Fruit fly (Drosophila melanogaster): ENCODE data around the gene Gug.

Gug gene

DNA sequence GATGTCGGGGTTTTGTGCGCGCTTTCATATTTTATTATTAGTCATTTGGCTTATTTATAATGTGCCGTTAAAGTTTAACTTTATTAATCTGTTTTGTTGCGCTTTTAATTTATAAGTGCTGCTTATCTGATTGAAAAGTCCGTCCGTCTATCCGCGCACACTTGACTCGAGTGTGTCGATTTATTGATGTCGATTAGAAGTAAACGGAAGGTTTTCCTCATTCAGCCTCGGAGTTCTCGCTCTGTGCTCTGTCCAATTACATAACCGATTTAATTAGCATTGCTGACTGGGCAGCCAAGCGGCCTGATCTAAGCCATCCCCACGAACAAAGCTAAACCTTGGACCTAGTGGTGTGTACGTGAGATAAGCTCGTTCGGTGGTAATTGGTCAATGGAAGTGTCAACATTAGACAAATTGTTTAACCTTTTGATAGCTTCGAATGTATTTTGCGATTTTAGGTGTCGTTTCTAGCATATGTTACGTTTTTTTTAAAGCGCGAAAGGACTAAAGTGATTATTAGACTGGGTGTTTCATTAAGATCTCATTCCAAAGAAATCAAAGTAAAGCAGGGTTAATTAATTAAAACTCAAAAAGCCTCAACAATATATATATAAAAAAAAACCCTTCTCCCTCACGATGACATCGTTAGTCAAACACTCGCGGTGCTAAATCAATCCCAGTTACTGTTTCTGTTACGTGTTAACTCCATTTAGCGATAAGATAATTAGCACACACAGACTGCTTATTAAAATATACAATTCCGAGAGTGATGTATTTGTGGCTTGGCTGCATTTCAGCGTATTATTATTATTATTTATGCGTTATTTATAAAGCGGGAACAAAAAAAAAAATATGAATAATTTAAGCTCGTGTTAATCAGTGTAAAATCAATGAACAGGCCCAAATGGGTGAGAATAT lies 4.0 kb downstream of the Gug start:
- no peak for TF ChIP-seq Sin3A (optimal IDR thresholded peaks at IDR 0.05)
- TF ChIP-seq psq (optimal IDR thresholded peaks at IDR 0.05): no peak
- no peak for TF ChIP-seq insv (optimal IDR thresholded peaks at IDR 0.05)
- TF ChIP-seq ttk (optimal IDR thresholded peaks at IDR 0.05): no peak
- no peak for TF ChIP-seq h (optimal IDR thresholded peaks at IDR 0.05)
- TF ChIP-seq Myc (optimal IDR thresholded peaks at IDR 0.05): no peak

DNA sequence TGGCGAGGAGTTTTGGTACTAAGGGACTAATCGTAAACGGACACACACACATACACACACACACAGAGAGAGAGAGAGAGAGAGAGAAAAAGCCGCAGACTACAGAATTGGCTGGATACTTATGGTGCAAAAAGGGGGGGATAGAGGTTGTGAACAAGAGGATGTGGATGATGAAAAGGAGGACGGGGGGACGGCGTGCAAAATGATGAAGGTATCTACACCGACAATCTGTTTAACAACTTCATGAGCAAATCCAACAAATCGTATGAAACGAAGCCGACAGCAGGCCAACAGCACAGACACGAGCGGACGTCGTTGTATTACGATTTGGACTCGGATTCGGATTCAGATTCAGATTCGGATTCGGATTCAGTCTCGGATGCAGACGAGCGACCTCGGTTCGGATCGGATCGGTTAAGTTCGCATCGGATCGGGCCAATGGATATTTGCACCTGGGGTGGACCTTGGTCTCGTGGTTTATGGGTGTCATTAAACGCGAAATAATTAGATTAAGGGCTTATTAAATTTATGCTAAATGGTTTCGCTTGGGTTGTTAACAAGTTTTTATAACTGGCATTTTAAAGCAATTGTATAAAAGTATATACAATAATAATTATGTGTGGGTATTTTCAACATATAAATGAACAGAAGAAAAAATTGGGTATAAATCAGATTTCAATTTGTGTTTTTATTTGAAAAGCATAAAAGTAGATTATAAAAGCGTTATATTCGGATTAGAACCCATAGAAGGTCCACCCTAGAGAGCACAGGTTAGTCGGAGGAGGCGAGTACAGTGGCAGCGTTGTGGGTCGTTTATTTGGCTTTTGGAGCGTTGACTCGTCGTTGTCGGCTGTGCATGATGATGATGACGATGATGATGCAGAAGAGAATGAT lies 5.5 kb downstream of the Gug start:
- TF ChIP-seq ttk (optimal IDR thresholded peaks at IDR 0.05): no peak
- TF ChIP-seq Sin3A (optimal IDR thresholded peaks at IDR 0.05): no peak
- no peak for TF ChIP-seq Myc (optimal IDR thresholded peaks at IDR 0.05)
- TF ChIP-seq psq (optimal IDR thresholded peaks at IDR 0.05): no peak
- no peak for TF ChIP-seq insv (optimal IDR thresholded peaks at IDR 0.05)
- TF ChIP-seq h (optimal IDR thresholded peaks at IDR 0.05): no peak

DNA sequence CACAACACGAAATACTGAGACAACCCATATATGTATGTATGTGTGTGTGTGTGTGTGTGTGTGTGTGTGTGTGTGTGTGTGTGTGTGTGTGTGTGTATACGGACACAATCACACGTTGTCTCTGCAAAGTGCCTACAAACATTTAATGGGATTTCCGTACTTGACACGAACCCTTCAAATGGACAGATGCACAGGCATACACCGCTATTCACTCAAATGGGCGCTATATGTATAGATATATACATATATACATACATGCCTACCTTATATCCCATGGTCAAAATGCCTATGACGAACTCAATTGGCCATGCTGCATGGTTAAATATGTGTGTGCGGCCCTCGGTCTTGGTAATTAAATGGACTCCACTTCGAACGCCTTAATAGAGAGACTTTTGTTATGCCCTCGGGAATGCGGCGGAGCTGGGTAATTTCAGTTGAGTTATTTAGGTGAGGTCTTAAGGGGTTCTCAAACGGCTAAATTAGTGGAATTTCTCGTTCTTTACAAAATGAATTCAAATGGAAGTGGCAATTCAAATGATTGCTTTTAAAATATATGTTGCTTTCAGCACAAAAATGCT lies 6.8 kb downstream of the Gug start:
- TF ChIP-seq ttk (optimal IDR thresholded peaks at IDR 0.05): no peak

DNA sequence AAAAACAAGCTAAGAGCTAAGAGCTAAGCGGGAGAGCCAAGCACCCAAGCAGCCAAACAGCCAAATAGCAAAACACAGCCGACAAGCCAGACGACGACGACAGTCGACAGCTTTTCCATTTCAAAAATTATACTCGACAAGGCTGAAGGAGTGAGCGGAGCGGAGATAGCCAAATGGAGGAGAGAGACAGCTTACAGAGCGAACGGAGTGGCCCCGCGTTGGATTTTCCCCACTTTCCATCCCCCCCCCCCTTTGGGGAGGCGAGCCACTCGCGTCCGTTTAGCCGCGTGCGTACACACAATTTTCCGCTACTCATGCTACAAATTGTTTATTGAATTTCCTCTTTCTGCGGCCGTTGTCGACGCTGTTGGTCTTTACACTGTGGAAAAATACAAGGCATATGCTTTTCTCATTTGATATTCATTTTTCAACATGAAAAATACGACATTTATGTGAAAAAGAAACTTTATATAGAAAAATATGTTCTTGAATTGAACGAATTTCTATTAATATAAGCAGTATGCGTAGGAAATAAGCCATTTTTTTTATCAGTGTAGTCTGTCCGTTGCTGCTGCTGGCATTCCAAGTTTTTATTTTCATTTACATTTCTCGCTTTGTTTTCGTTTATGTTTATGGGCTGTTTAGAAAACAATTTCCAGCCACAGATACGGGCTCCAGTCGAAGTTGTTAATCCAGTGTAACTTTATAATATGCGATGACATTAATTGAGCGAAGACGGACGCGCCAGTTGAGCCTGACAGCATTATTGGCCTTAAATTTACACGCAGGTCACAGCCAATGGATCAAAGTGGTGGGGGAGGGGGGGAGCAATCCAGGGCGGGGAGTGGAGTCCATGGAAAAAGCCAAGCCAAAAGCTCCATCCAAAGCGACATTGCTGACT lies 8.4 kb downstream of the Gug start:
- TF ChIP-seq insv (optimal IDR thresholded peaks at IDR 0.05): no peak
- no peak for TF ChIP-seq Sin3A (optimal IDR thresholded peaks at IDR 0.05)
- TF ChIP-seq ttk (optimal IDR thresholded peaks at IDR 0.05): no peak
- TF ChIP-seq psq (optimal IDR thresholded peaks at IDR 0.05): no peak
- TF ChIP-seq h (optimal IDR thresholded peaks at IDR 0.05): no peak
- no peak for TF ChIP-seq Myc (optimal IDR thresholded peaks at IDR 0.05)

DNA sequence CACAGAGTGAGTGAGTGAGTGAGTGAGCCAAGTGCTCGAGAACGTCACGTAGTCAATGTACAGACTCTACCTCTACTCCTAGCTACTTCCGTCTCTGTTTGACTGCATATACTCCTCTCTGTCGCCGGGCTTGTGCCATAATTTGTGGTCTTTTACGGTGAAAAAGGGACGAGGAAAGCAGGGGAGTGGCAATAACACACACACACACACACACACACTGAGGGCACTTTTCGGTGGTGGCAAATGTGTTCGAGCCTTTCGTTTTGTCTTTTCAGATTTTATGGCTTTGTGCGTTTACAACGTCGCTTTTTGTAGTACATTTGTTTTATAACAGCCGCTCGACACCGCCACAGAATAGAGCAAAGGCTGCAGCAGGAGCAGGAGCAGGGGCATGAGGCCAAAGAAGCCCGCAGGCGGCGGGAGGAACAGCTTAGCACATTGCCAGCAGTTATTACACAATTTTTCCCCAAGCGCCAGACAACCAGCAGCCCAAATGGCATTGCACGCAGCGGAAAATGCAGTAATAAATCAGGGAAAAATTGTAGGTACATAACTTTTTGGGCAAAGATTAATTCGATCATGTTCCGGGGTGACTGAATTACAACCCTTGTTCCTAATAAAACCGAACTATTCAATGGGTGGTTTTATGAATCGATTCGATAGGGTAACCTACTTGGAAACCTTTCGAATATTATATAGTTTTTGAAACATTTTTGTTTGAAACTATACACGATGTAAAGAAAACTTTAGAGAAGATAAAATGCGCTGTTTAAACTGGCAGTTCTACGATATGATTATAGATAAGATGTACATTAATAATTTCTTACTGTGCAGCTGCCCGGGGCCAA lies 9.3 kb downstream of the Gug start:
- no peak for TF ChIP-seq h (optimal IDR thresholded peaks at IDR 0.05)
- TF ChIP-seq psq (optimal IDR thresholded peaks at IDR 0.05): no peak
- no peak for TF ChIP-seq ttk (optimal IDR thresholded peaks at IDR 0.05)
- TF ChIP-seq Sin3A (optimal IDR thresholded peaks at IDR 0.05): no peak
- TF ChIP-seq insv (optimal IDR thresholded peaks at IDR 0.05): no peak
- TF ChIP-seq Myc (optimal IDR thresholded peaks at IDR 0.05): no peak

DNA sequence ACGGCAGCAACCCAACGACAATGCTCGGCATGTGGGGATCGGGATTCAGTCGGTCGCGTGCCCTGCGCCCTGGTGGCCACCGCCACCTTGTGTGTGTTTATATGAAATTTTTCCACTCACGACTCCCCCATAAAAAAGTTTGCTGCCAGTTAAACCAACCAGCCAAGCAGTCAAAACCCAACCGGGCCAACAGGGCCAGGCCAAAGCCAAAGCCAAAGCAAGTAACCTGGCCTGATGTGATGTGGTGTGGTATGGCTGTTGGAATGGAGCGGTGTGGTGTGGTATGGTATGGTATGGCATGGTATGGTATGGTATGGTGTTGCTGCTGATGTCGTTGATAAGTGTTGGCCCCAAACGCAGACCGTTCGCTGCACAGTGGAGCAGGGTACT lies 9.9 kb downstream of the Gug start:
- TF ChIP-seq h (optimal IDR thresholded peaks at IDR 0.05): no peak

DNA sequence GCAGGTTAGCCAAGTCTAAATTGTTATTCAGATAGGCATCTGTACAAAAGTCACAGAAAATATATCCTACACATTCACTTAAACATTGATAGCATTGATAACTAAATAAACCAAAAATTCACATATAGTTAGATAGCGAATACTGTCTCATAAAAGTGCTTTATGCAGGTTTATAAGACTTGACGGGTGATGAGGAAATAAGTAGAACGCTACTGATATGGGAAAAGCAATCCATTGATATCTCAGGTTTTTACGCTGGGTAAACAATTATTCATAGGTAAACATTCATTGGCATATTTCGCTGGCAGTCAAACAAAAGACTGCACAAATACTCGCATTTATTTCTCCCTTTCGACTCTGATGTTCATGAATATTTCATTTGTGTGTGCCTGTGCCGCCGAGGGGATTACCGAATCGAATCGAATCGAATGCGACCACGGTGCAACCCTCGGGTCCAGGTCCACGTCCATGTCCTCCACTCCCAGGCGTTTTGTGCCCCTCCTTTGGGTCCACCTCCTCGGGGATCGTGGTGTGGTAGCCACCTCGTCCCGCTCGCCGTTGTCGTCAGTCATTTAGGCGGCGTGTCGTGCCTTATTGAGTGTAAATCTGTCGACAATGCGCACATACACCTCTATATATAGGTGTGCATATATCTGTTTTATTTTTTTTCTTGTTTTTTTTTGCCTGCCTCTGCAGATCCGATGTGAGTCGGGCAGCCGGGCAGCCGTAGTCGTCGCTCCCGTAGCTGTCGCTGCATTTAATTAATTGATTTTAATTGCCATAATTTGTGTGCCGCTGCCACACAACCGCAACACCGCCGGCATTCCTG lies 10.5 kb downstream of the Gug start:
- no peak for TF ChIP-seq h (optimal IDR thresholded peaks at IDR 0.05)
- TF ChIP-seq Sin3A (optimal IDR thresholded peaks at IDR 0.05): no peak
- no peak for TF ChIP-seq psq (optimal IDR thresholded peaks at IDR 0.05)
- TF ChIP-seq Myc (optimal IDR thresholded peaks at IDR 0.05): no peak
- no peak for TF ChIP-seq ttk (optimal IDR thresholded peaks at IDR 0.05)
- no peak for TF ChIP-seq insv (optimal IDR thresholded peaks at IDR 0.05)

DNA sequence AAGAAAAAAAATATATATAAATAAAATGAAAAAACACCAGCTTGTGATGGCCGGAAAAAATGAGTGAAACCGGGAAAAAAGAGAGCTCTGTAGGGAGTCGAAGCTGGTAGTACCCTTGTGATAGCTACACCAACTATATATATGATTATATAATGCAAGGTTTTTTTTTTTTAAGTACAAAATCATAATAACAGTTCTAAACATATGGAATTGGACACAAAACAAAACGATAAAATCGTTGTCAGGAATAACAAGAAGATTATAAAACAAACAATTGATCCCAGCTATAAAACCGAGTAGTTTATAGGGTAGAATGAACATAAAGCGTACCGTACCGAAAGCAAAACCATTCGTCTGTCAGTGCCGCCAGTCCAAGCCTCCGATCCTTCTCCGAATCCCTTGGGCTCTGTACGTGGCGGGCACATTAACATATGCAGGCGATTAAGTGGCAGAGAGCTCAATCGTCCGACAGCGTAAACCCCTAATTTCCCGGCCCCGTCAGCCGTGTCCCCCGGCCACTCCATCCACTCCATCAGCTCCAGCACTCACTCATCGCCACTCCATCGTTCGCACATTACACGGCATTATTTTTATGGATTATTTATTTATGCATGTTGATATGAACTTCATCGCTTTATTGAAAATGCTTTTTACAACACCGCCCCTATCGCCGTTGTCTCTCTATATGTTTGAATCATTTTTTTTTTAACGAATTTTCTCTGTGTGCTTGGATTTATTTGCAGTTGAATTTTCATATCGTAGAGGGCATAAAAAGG lies 11.7 kb downstream of the Gug start:
- TF ChIP-seq ttk (optimal IDR thresholded peaks at IDR 0.05) (no peak), Sin3A (optimal IDR thresholded peaks at IDR 0.05) (no peak), h (optimal IDR thresholded peaks at IDR 0.05) (no peak), Myc (optimal IDR thresholded peaks at IDR 0.05) (no peak), psq (optimal IDR thresholded peaks at IDR 0.05) (no peak), insv (optimal IDR thresholded peaks at IDR 0.05) (no peak)

DNA sequence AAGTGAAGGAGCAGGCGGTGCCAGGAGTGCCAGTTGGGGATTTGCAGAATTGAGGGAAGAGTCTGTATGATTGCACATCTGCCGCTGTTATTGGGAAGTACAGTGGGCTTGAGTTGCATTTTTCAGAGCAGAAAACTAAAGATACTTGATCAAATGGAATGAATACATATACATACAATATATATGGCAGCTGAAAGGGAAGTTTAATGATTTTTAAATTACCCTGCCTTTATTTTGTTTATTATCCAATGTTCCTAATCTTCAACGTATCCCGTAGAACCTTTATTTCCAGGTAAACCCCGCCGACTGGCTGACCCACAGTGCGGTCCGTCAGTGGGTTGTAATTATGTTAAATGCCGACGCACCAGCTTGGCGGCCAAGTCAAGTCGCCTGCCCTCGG lies 31.2 kb downstream of the Gug start:
- no peak for TF ChIP-seq Myc (optimal IDR thresholded peaks at IDR 0.05)
- TF ChIP-seq insv (optimal IDR thresholded peaks at IDR 0.05): no peak
- no peak for TF ChIP-seq psq (optimal IDR thresholded peaks at IDR 0.05)
- no peak for TF ChIP-seq ttk (optimal IDR thresholded peaks at IDR 0.05)
- TF ChIP-seq h (optimal IDR thresholded peaks at IDR 0.05): no peak
- TF ChIP-seq Sin3A (optimal IDR thresholded peaks at IDR 0.05): no peak

All from Kc167 (cell line).